Worm (Caenorhabditis elegans) whole organism, L1 larva: ENCODE data around the gene F21G4.1.
A peak's percentile ranks its signal among the peaks of the same experiment; 100 is the strongest.

ENCODE experiments used
- C04F5.9 ChIP-seq: sonication (generic microtip); optimal IDR thresholded peaks from 2 replicates; lab custom pipeline; 2016; ENCODE audit warnings: missing genetic modification characterization, missing compliant biosample characterization
- C16A3.4 ChIP-seq: fragments of 150-350 bp; optimal IDR thresholded peaks from 2 replicates; lab custom pipeline; 2014; ENCODE audit warnings: missing biosample characterization, missing genetic modification characterization
- C34B4.2 ChIP-seq: sonication (generic microtip); optimal IDR thresholded peaks from 2 replicates; lab custom pipeline; 2017; ENCODE audit warnings: mild to moderate bottlenecking, missing genetic modification characterization, missing compliant biosample characterization
- F16B12.6 ChIP-seq: fragments of 150-350 bp; optimal IDR thresholded peaks from 2 replicates; lab custom pipeline; 2014; ENCODE audit warnings: missing biosample characterization, missing genetic modification characterization
- aly-2 ChIP-seq: fragments of 150-350 bp; optimal IDR thresholded peaks from 2 replicates; lab custom pipeline; 2014; ENCODE audit warnings: missing biosample characterization, missing genetic modification characterization
- ama-1 ChIP-seq: fragments of 150-350 bp; optimal IDR thresholded peaks from 2 replicates; lab custom pipeline; 2014
- blmp-1 ChIP-seq: fragments of 150-350 bp; optimal IDR thresholded peaks from 2 replicates; lab custom pipeline; 2014; ENCODE audit warnings: missing biosample characterization, missing genetic modification characterization
- ceh-8 ChIP-seq: fragments of 200-800 bp; sonication (Bioruptor generic); optimal IDR thresholded peaks from 2 replicates; lab custom pipeline; 2018; ENCODE audit warnings: mild to moderate bottlenecking, missing genetic modification characterization, moderate library complexity, missing compliant biosample characterization
- ceh-88 ChIP-seq: fragments of 200-800 bp; sonication (Bioruptor generic); IDR thresholded peaks from 2 replicates; pipeline ENCODE4 v1.3.6; 2022; ENCODE audit warnings: missing genetic modification characterization, missing compliant biosample characterization
- efl-1 ChIP-seq, 4 experiments: fragments of 150-350 bp; optimal IDR thresholded peaks in 3 of 4; peaks in 1 of 4; 1 replicate in 1 of 4; 2 replicates in 3 of 4; lab custom pipeline; 2014; ENCODE audit warnings: missing biosample characterization in 2 of 4, missing genetic modification characterization in 2 of 4, missing genetic modification reagents in 2 of 4
- egl-13 ChIP-seq: sonication (generic microtip); optimal IDR thresholded peaks from 2 replicates; lab custom pipeline; 2016; ENCODE audit warnings: missing genotype, missing genetic modification reagents, missing genetic modification characterization, missing compliant biosample characterization
- egl-27 ChIP-seq, 2 experiments: fragments of 150-350 bp in 1 of 2; sonication (generic microtip); optimal IDR thresholded peaks; 3 replicates each; lab custom pipeline; 2017 to 2018; ENCODE audit warnings: missing biosample characterization in 2 of 2, missing genetic modification characterization in 2 of 2, missing genetic modification reagents in 2 of 2
- elt-2 ChIP-seq: sonication (generic microtip); optimal IDR thresholded peaks from 2 replicates; lab custom pipeline; 2016; ENCODE audit warnings: missing genetic modification characterization, mild to moderate bottlenecking, inconsistent platforms, missing compliant biosample characterization, missing genetic modification reagents
- ets-5 ChIP-seq: fragments of 200-800 bp; sonication (Bioruptor generic); IDR thresholded peaks from 2 replicates; pipeline ENCODE4 v1.3.6; 2022; ENCODE audit warnings: missing genetic modification characterization, missing compliant biosample characterization
- fkh-10 ChIP-seq: sonication (generic microtip); optimal IDR thresholded peaks from 2 replicates; lab custom pipeline; 2017; ENCODE audit warnings: missing biosample characterization, missing genetic modification reagents, missing genetic modification characterization
- fkh-8 ChIP-seq: sonication (generic microtip); optimal IDR thresholded peaks from 2 replicates; lab custom pipeline; 2016; ENCODE audit warnings: mild to moderate bottlenecking, missing genetic modification characterization, missing compliant biosample characterization
- isw-1 ChIP-seq: fragments of 200-800 bp; sonication (Bioruptor generic); IDR thresholded peaks from 2 replicates; pipeline ENCODE4 v1.3.6; 2022; ENCODE audit warnings: missing genetic modification characterization, missing compliant biosample characterization
- lin-14 ChIP-seq: fragments of 200-800 bp; sonication (Bioruptor generic); optimal IDR thresholded peaks from 2 replicates; lab custom pipeline; 2018; ENCODE audit warnings: mild to moderate bottlenecking, missing genetic modification characterization, moderate library complexity, missing compliant biosample characterization
- lin-15B ChIP-seq: fragments of 150-350 bp; sonication (generic microtip); optimal IDR thresholded peaks from 3 replicates; lab custom pipeline; 2014; ENCODE audit warnings: missing biosample characterization, missing genetic modification characterization
- lin-35 ChIP-seq, 2 experiments: fragments of 150-350 bp; optimal IDR thresholded peaks; 2 replicates each; lab custom pipeline; 2014; ENCODE audit warnings: missing biosample characterization in 2 of 2, missing genetic modification characterization in 2 of 2, missing genetic modification reagents in 2 of 2
- lir-3 ChIP-seq: sonication (generic microtip); optimal IDR thresholded peaks from 2 replicates; lab custom pipeline; 2016; ENCODE audit warnings: mild to moderate bottlenecking, missing genetic modification characterization, moderate library complexity, missing compliant biosample characterization; ENCODE audit not compliant: poor library complexity
- mab-9 ChIP-seq: fragments of 200-800 bp; sonication (Bioruptor generic); IDR thresholded peaks from 2 replicates; pipeline ENCODE4 v1.3.6; 2022; ENCODE audit warnings: missing genetic modification reagents, missing genetic modification characterization, missing compliant biosample characterization
- mef-2 ChIP-seq: fragments of 150-350 bp; optimal IDR thresholded peaks from 2 replicates; lab custom pipeline; 2014; ENCODE audit warnings: missing biosample characterization, missing genetic modification characterization
- mep-1 ChIP-seq: fragments of 150-350 bp; optimal IDR thresholded peaks from 2 replicates; lab custom pipeline; 2014; ENCODE audit warnings: missing biosample characterization, missing genetic modification characterization
- nhr-12 ChIP-seq: sonication (generic microtip); optimal IDR thresholded peaks from 2 replicates; lab custom pipeline; 2017; ENCODE audit warnings: missing biosample characterization, missing genetic modification characterization
- nhr-237 ChIP-seq: fragments of 150-350 bp; optimal IDR thresholded peaks from 2 replicates; lab custom pipeline; 2014; ENCODE audit warnings: missing biosample characterization, missing genetic modification characterization
- nhr-28 ChIP-seq: fragments of 150-350 bp; optimal IDR thresholded peaks from 2 replicates; lab custom pipeline; 2014; ENCODE audit warnings: missing biosample characterization, missing genetic modification characterization
- nhr-90 ChIP-seq: sonication (generic microtip); optimal IDR thresholded peaks from 2 replicates; lab custom pipeline; 2016; ENCODE audit warnings: mild to moderate bottlenecking, missing genetic modification characterization, missing compliant biosample characterization; ENCODE audit not compliant: poor library complexity
- pqm-1 ChIP-seq: sonication (generic microtip); optimal IDR thresholded peaks from 3 replicates; lab custom pipeline; 2017; ENCODE audit warnings: missing biosample characterization, missing genetic modification characterization
- rnt-1 ChIP-seq: sonication (generic microtip); optimal IDR thresholded peaks from 2 replicates; lab custom pipeline; 2016; ENCODE audit warnings: mild to moderate bottlenecking, missing genetic modification characterization, moderate library complexity, missing compliant biosample characterization
- snpc-4 ChIP-seq: fragments of 150-350 bp; optimal IDR thresholded peaks from 2 replicates; lab custom pipeline; 2014; ENCODE audit warnings: missing biosample characterization, missing genetic modification characterization
- snu-23 ChIP-seq: sonication (generic microtip); optimal IDR thresholded peaks from 2 replicates; lab custom pipeline; 2016; ENCODE audit warnings: missing genetic modification characterization, missing compliant biosample characterization
- unc-62 ChIP-seq: fragments of 150-350 bp; optimal IDR thresholded peaks from 2 replicates; lab custom pipeline; 2014; ENCODE audit warnings: missing biosample characterization, missing genetic modification reagents, missing genetic modification characterization
- zag-1 ChIP-seq: fragments of 150-350 bp; optimal IDR thresholded peaks from 2 replicates; lab custom pipeline; 2014; ENCODE audit warnings: missing biosample characterization, missing genetic modification characterization
- ztf-11 ChIP-seq, 2 experiments: sonication (generic microtip); optimal IDR thresholded peaks; 2 replicates each; lab custom pipeline; 2016 to 2017; ENCODE audit warnings: missing genetic modification characterization in 2 of 2, missing biosample characterization in 1 of 2, missing compliant biosample characterization in 1 of 2
- ztf-4 ChIP-seq: fragments of 150-350 bp; optimal IDR thresholded peaks from 2 replicates; lab custom pipeline; 2014; ENCODE audit warnings: missing biosample characterization, missing genetic modification characterization

Gene F21G4.1

DNA sequence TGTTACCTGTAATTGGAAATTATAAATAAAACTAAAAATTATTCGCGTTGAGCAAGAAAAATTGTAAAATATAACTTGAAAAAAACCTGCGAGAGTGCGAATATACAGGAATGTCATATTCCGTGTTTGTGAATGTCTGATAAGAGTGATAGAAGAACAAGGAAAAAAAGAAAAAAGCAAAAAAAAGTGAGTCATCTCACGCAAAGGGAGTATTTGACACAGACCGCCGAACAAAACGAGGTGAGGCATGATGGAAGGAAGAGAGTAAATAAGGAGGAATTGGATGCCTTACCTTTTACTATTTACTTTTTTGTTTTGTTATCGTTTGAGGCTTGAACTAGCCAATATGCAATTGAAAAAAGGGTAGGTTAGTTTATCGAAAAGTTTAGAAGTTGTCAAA lies at the start of gene F21G4.1:
F21G4.1 (minus strand) TSS at position 6 of the 400 bp plus-strand sequence.
- TF ChIP-seq elt-2 = peak; percentile 13
- TF ChIP-seq lin-14 (GFP tag; lab: Kevin White, UChicago) = peak; percentile 13
- TF ChIP-seq ets-5 (GFP tag; lab: Robert Waterston, UW) = no peak

DNA sequence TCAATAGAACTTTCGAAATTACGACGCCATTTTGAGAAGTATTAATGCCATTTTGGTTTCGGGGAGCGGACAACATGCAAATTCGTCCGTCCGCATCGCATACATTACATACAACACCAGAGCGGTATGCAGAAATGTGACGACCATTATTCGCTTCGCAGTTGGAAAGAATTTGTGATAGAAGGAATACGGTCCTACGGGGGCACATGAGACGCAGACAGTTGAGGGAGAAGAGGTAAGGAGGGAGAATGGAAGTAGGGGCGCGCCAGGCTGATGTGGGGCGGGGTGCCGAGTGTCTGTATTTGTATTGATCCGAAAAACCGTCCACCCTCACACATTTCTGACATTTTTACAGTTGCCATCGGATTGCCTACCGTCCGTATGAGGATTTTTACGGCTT lies 49.3 kb upstream of the F21G4.1 start:
- TF ChIP-seq mep-1 (peak; percentile 2), C16A3.4 (tag; lab: Kevin White, UChicago) (no peak), snu-23 (GFP tag; lab: Kevin White, UChicago) (peak; percentile 29), nhr-28 (tag; lab: Kevin White, UChicago) (no peak), lir-3 (tag; lab: Kevin White, UChicago) (no peak), mef-2 (no peak), ztf-11 (tag; optimal IDR thresholded peaks at IDR 0.05; lab: Kevin White, UChicago) (peak in 1 of 2 experiments; percentile 31), nhr-90 (tag; lab: Kevin White, UChicago) (peak; percentile 11), lin-15B (no peak), nhr-12 (tag; lab: Kevin White, UChicago) (no peak), blmp-1 (tag; lab: Kevin White, UChicago) (peak; percentile 51), isw-1 (GFP tag; lab: Robert Waterston, UW) (no peak), C04F5.9 (tag; lab: Kevin White, UChicago) (no peak), zag-1 (tag; lab: Kevin White, UChicago) (no peak)

DNA sequence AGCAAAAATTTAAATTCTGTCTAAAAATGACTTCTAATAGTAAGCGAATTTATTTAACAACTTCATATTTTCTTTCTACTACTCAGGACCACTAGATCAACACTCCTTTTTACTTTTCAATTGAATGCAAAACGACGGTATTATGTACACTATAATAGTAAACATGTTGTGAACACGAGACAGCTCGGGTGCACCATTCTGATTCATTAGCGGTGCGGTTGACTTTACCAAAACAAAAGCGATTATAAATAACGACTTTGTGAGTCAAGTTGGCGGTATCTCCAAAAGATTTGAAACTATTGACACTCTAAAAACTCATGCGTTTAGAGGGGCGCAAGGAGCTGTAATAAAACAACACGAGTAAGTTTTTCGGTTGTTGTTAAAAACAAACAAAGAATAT lies 48.4 kb upstream of the F21G4.1 start:
- TF ChIP-seq fkh-10 (GFP tag; lab: Kevin White, UChicago) (no peak), rnt-1 (tag; lab: Kevin White, UChicago) (no peak), egl-13 (tag; lab: Kevin White, UChicago) (no peak), mep-1 (no peak), egl-27 (tag; optimal IDR thresholded peaks at IDR 0.05; lab: Kevin White, UChicago) (no peak), ceh-8 (GFP tag; lab: Kevin White, UChicago) (no peak), C34B4.2 (tag; lab: Kevin White, UChicago) (no peak), ztf-4 (no peak), mab-9 (no peak), pqm-1 (tag; lab: Kevin White, UChicago) (no peak), nhr-237 (tag; lab: Kevin White, UChicago) (no peak), snpc-4 (tag; lab: Kevin White, UChicago) (no peak)

DNA sequence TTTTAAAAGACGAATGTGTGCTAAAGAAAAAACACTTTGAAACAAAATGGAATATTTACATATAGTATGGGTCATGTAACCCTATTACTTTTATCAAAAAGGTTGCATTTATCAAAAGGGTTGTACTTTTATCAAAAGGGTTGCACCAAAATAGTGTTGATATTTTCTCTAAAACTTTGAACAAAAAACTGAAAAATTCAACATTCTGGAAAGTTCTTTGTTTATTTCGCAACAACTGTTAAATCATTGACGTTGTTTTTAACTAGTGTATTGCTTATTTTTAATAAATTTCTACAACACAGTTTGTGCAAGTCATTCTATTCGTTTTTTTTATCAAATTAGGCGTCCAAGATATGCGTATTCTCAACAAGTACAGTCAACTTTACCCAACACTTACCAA lies 46.4 kb upstream of the F21G4.1 start, which contains the start of the genes C17G1.5 and C17G1.14:
C17G1.5 (plus strand) TSS at position 266 of the 400 bp plus-strand sequence.
C17G1.14 (plus strand) TSS at position 277 of the 400 bp plus-strand sequence.
- TF ChIP-seq ceh-88 (GFP tag; lab: Robert Waterston, UW) (no peak), fkh-8 (tag; lab: Kevin White, UChicago) (no peak), egl-27 (tag; optimal IDR thresholded peaks at IDR 0.05; lab: Kevin White, UChicago) (no peak), F16B12.6 (tag; lab: Kevin White, UChicago) (no peak), unc-62 (GFP tag; lab: Kevin White, UChicago) (no peak), mep-1 (no peak), ets-5 (GFP tag; lab: Robert Waterston, UW) (no peak), aly-2 (tag; lab: Kevin White, UChicago) (no peak), efl-1 (optimal IDR thresholded peaks at IDR 0.05; lab: Kevin White, UChicago) (no peak), efl-1 (GFP tag; optimal IDR thresholded peaks at IDR 0.05 in 1 of 2; lab: Kevin White, UChicago) (no peak), lin-35 (GFP tag; optimal IDR thresholded peaks at IDR 0.05; lab: Kevin White, UChicago) (no peak), snpc-4 (tag; lab: Kevin White, UChicago) (no peak), ama-1 (lab: Kevin White, UChicago) (no peak), nhr-237 (tag; lab: Kevin White, UChicago) (no peak)
- TF ChIP-seq, all 84 proteins: peak for 0
